Worm (Caenorhabditis elegans) whole organism, mixed stage, embryonic: ENCODE data around the gene W05B10.3.

Experiments used
- bed-3 ChIP-seq: fragments of 200-800 bp; sonication (Bioruptor generic); optimal IDR thresholded peaks from 3 replicates; lab custom pipeline; 2018; ENCODE audit warnings: mild to moderate bottlenecking, missing genetic modification characterization, moderate library complexity, missing compliant biosample characterization
- blmp-1 ChIP-seq: fragments of 150-350 bp; optimal IDR thresholded peaks from 2 replicates; lab custom pipeline; 2014; ENCODE audit warnings: missing biosample characterization, missing genetic modification characterization
- ceh-39 ChIP-seq: fragments of 150-350 bp; optimal IDR thresholded peaks from 2 replicates; lab custom pipeline; 2014; ENCODE audit warnings: missing biosample characterization, missing genetic modification characterization
- ceh-43 ChIP-seq: fragments of 200-800 bp; sonication (Bioruptor generic); optimal IDR thresholded peaks from 2 replicates; lab custom pipeline; 2018; ENCODE audit warnings: mild to moderate bottlenecking, missing genetic modification characterization, moderate library complexity, missing compliant biosample characterization
- ceh-83 ChIP-seq: fragments of 200-800 bp; sonication (Bioruptor generic); optimal IDR thresholded peaks from 2 replicates; lab custom pipeline; 2018; ENCODE audit warnings: mild to moderate bottlenecking, missing genetic modification characterization, missing compliant biosample characterization
- ces-1 ChIP-seq: fragments of 150-350 bp; optimal IDR thresholded peaks from 2 replicates; lab custom pipeline; 2014; ENCODE audit warnings: missing biosample characterization, missing genetic modification reagents, missing genetic modification characterization
- cnd-1 ChIP-seq: fragments of 200-800 bp; sonication (Bioruptor generic); optimal IDR thresholded peaks from 2 replicates; lab custom pipeline; 2018; ENCODE audit warnings: mild to moderate bottlenecking, missing genetic modification characterization, missing compliant biosample characterization
- drap-1 ChIP-seq: fragments of 200-800 bp; sonication (Bioruptor generic); optimal IDR thresholded peaks from 3 replicates; lab custom pipeline; 2018; ENCODE audit warnings: mild to moderate bottlenecking, missing genetic modification characterization, missing compliant biosample characterization
- elt-3 ChIP-seq: fragments of 150-350 bp; optimal IDR thresholded peaks from 2 replicates; lab custom pipeline; 2014; ENCODE audit warnings: missing biosample characterization, missing genetic modification characterization
- flh-1 ChIP-seq: fragments of 200-800 bp; sonication (Bioruptor generic); optimal IDR thresholded peaks from 2 replicates; lab custom pipeline; 2018; ENCODE audit warnings: mild to moderate bottlenecking, missing genetic modification characterization, moderate library complexity, missing compliant biosample characterization
- ham-2 ChIP-seq: fragments of 200-800 bp; sonication (Bioruptor generic); optimal IDR thresholded peaks from 2 replicates; lab custom pipeline; 2018; ENCODE audit warnings: mild to moderate bottlenecking, missing genetic modification characterization, missing compliant biosample characterization
- hlh-1 ChIP-seq: fragments of 150-350 bp; optimal IDR thresholded peaks from 2 replicates; lab custom pipeline; 2014; ENCODE audit warnings: missing biosample characterization, missing genetic modification reagents, missing genetic modification characterization
- lin-13 ChIP-seq: fragments of 150-350 bp; optimal IDR thresholded peaks from 2 replicates; lab custom pipeline; 2014; ENCODE audit warnings: missing biosample characterization, missing genetic modification characterization
- lsy-2 ChIP-seq: fragments of 150-350 bp; optimal IDR thresholded peaks from 2 replicates; lab custom pipeline; 2014; ENCODE audit warnings: missing biosample characterization, missing genetic modification characterization
- mab-5 ChIP-seq: fragments of 150-350 bp; optimal IDR thresholded peaks from 2 replicates; lab custom pipeline; 2014; ENCODE audit warnings: missing biosample characterization, missing genetic modification characterization
- mep-1 ChIP-seq: fragments of 150-350 bp; optimal IDR thresholded peaks from 2 replicates; lab custom pipeline; 2017; ENCODE audit warnings: missing biosample characterization, missing genetic modification reagents, missing genetic modification characterization, inconsistent platforms
- mls-2 ChIP-seq: sonication (generic microtip); optimal IDR thresholded peaks from 2 replicates; lab custom pipeline; 2016; ENCODE audit warnings: mild to moderate bottlenecking, missing genetic modification characterization, moderate library complexity, missing compliant biosample characterization
- nhr-12 ChIP-seq: fragments of 150-350 bp; optimal IDR thresholded peaks from 2 replicates; lab custom pipeline; 2014; ENCODE audit warnings: missing biosample characterization, missing genetic modification characterization
- nhr-2 ChIP-seq: fragments of 150-350 bp; optimal IDR thresholded peaks from 2 replicates; lab custom pipeline; 2014; ENCODE audit warnings: missing biosample characterization, missing genetic modification characterization
- nhr-237 ChIP-seq: fragments of 150-350 bp; optimal IDR thresholded peaks from 2 replicates; lab custom pipeline; 2014; ENCODE audit warnings: missing biosample characterization, missing genetic modification characterization
- nhr-28 ChIP-seq: fragments of 150-350 bp; optimal IDR thresholded peaks from 2 replicates; lab custom pipeline; 2014; ENCODE audit warnings: missing biosample characterization, missing genetic modification characterization
- pha-4 ChIP-seq: fragments of 150-350 bp; optimal IDR thresholded peaks from 2 replicates; lab custom pipeline; 2018; ENCODE audit warnings: missing biosample characterization, missing genetic modification reagents, missing genetic modification characterization
- sem-2 ChIP-seq: fragments of 200-800 bp; sonication (Bioruptor generic); optimal IDR thresholded peaks from 2 replicates; lab custom pipeline; 2018; ENCODE audit warnings: mild to moderate bottlenecking, missing genetic modification characterization, missing compliant biosample characterization
- snpc-4 ChIP-seq: fragments of 150-350 bp; optimal IDR thresholded peaks from 2 replicates; lab custom pipeline; 2014; ENCODE audit warnings: missing biosample characterization, missing genetic modification characterization
- sptf-1 ChIP-seq: sonication (generic microtip); optimal IDR thresholded peaks from 2 replicates; lab custom pipeline; 2017; ENCODE audit warnings: mild to moderate bottlenecking, missing genetic modification characterization, moderate library complexity, missing compliant biosample characterization
- tbx-8 ChIP-seq: fragments of 200-800 bp; sonication (Bioruptor generic); optimal IDR thresholded peaks from 2 replicates; lab custom pipeline; 2018; ENCODE audit warnings: mild to moderate bottlenecking, missing genetic modification characterization, moderate library complexity, missing compliant biosample characterization
- unc-120 ChIP-seq: sonication (generic microtip); optimal IDR thresholded peaks from 2 replicates; lab custom pipeline; 2017; ENCODE audit warnings: missing genetic modification characterization, missing compliant biosample characterization; ENCODE audit not compliant: poor library complexity, severe bottlenecking
- unc-39 ChIP-seq: fragments of 150-350 bp; optimal IDR thresholded peaks from 2 replicates; lab custom pipeline; 2014; ENCODE audit warnings: missing biosample characterization, missing genetic modification characterization
- unc-62 ChIP-seq: fragments of 150-350 bp; optimal IDR thresholded peaks from 2 replicates; lab custom pipeline; 2014; ENCODE audit warnings: missing biosample characterization, missing genetic modification reagents, missing genetic modification characterization
- zip-8 ChIP-seq: fragments of 150-350 bp; optimal IDR thresholded peaks from 2 replicates; lab custom pipeline; 2014; ENCODE audit warnings: missing biosample characterization, missing genetic modification characterization
- ztf-11 ChIP-seq: fragments of 150-350 bp; optimal IDR thresholded peaks from 2 replicates; lab custom pipeline; 2014; ENCODE audit warnings: missing biosample characterization, missing genetic modification characterization

Gene W05B10.3

DNA sequence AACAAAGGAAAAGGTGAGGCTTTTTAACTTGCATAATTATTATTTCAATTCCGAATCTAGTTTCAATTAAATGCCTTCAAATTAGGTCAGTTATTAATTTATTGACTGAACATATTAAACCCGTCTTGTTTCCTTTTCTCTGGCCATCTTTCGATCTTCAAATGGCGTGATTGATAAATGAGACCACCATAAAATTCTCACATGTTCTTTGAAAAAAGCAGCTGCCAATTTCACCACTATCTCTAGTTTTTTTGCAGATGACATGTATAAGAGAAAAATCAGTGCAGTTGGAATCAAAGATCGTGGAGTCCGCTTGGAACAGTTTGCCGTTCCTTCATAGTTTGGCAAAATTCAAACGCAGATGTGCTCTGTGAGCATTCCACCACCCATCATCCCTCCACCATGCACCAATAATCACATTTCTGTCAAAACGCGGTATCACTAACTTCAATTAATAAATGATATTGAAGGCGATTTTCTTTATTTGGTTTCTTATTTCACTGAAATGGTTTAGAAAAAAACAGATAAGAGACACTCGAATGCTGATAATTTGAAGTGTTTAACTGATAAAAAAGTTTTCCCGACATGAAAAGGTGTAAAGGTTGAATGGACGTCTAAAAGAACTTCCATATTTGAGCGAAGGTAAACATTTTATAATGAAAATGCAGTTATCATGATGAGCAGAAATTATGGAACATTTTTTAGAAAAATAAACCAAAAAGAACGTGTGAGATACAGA is 23.6 kb downstream of the W05B10.3 start:
- TF ChIP-seq zip-8 (tag; lab: Kevin White, UChicago) (no peak), elt-3 (tag; lab: Kevin White, UChicago) (no peak), unc-39 (tag; lab: Kevin White, UChicago) (no peak), drap-1 (GFP tag; lab: Kevin White, UChicago) (no peak), sem-2 (GFP tag; lab: Kevin White, UChicago) (no peak), mls-2 (tag; lab: Kevin White, UChicago) (no peak), bed-3 (GFP tag; lab: Kevin White, UChicago) (no peak), ceh-83 (GFP tag; lab: Kevin White, UChicago) (no peak), ces-1 (no peak), flh-1 (GFP tag; lab: Kevin White, UChicago) (no peak), ztf-11 (tag; lab: Kevin White, UChicago) (no peak), lsy-2 (tag; lab: Kevin White, UChicago) (no peak), mab-5 (tag; lab: Kevin White, UChicago) (no peak), blmp-1 (tag; lab: Kevin White, UChicago) (no peak), hlh-1 (no peak), sptf-1 (tag; lab: Kevin White, UChicago) (no peak), pha-4 (tag; lab: Kevin White, UChicago) (no peak), nhr-28 (tag; lab: Kevin White, UChicago) (no peak), ham-2 (GFP tag; lab: Kevin White, UChicago) (no peak)

DNA sequence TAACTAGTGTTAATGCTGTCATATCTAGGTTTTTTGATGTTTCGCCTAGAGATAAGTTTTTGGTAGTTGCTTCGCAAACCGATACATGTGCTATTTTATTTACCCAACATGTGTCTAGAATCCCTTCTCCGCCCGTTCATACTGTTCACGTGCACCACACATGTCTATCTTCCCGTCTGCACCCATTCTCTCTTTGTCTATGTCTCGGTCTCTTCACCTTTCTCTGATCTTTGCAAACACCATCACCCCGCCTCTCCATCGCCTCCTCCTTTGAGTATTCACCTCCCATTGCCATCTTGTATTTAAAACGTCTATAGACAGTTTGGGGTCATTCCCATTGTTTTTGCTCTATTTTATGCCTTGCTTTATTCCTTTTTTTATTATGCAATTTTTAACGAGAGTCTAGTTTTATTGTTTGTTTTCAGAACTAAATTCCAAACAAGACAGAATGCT is 24.3 kb downstream of the W05B10.3 start, which contains the start of gene F56H9.2:
Gene F56H9.2, plus strand, starts transcription at position 426 of the 453 bp plus-strand sequence.
- TF ChIP-seq nhr-2 (tag; lab: Kevin White, UChicago) (peak; percentile 55), lsy-2 (tag; lab: Kevin White, UChicago) (peak; percentile 18), mls-2 (tag; lab: Kevin White, UChicago) (no peak), mep-1 (tag; lab: Kevin White, UChicago) (peak; percentile 4), ceh-39 (tag; lab: Kevin White, UChicago) (peak; percentile 17), ztf-11 (tag; lab: Kevin White, UChicago) (no peak), elt-3 (tag; lab: Kevin White, UChicago) (peak; percentile 61), unc-62 (peak; percentile 25), pha-4 (tag; lab: Kevin White, UChicago) (peak; percentile 71)

DNA sequence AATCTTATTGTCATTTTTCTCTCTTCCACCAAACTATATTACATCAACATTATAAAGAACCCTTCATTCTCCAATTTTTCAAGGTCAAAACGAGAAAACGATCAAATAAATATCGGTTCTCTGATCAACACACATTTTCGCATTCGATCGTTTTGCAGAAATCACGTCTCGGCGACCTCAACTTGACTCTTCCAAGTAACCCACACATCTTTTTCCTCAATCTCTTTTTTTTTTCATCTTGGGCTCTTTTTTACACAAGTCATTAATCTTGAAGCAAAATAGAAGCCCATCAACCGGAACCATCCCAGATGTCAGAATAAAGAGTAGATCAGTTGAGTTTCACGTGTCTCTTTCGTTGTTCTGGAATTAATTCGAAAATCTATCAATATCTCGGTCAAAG is 25.3 kb downstream of the W05B10.3 start:
- no peak for TF ChIP-seq unc-120
- TF ChIP-seq nhr-28 (tag; lab: Kevin White, UChicago): no peak
- TF ChIP-seq tbx-8 (GFP tag; lab: Kevin White, UChicago): no peak
- TF ChIP-seq zip-8 (tag; lab: Kevin White, UChicago): no peak
- no peak for TF ChIP-seq lsy-2 (tag; lab: Kevin White, UChicago)
- no peak for TF ChIP-seq sptf-1 (tag; lab: Kevin White, UChicago)
- no peak for TF ChIP-seq ztf-11 (tag; lab: Kevin White, UChicago)
- no peak for TF ChIP-seq ham-2 (GFP tag; lab: Kevin White, UChicago)
- no peak for TF ChIP-seq bed-3 (GFP tag; lab: Kevin White, UChicago)
- no peak for TF ChIP-seq ceh-83 (GFP tag; lab: Kevin White, UChicago)
- no peak for TF ChIP-seq ceh-43
- no peak for TF ChIP-seq drap-1 (GFP tag; lab: Kevin White, UChicago)
- no peak for TF ChIP-seq pha-4 (tag; lab: Kevin White, UChicago)
- TF ChIP-seq blmp-1 (tag; lab: Kevin White, UChicago): no peak
- no peak for TF ChIP-seq snpc-4 (tag; lab: Kevin White, UChicago)

DNA sequence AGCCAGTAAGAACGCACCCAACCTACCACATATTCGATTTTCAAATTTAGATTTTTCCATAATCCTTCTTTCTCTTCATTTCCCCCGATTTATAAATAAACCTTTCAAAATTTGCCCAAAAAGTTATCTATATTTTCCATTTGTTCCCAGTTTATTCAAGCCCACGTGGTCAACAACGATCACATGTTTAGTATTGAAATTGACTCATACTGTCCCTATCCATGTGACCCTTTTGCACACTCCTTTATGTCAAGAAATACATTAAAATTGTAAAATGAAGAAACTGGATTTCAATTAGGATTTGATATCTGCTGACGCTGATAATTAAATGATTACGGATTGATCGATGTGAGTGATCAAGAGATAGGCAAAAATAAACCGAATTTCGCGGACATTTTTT is 26.3 kb downstream of the W05B10.3 start:
- no peak for TF ChIP-seq lin-13 (tag; lab: Kevin White, UChicago)
- no peak for TF ChIP-seq ham-2 (GFP tag; lab: Kevin White, UChicago)
- TF ChIP-seq drap-1 (GFP tag; lab: Kevin White, UChicago): no peak
- TF ChIP-seq unc-120: no peak
- TF ChIP-seq nhr-12 (tag; lab: Kevin White, UChicago): no peak
- TF ChIP-seq nhr-237: no peak
- TF ChIP-seq nhr-28 (tag; lab: Kevin White, UChicago): no peak
- TF ChIP-seq cnd-1 (tag; lab: Kevin White, UChicago): no peak
- TF ChIP-seq nhr-2 (tag; lab: Kevin White, UChicago): no peak
- no peak for TF ChIP-seq ceh-83 (GFP tag; lab: Kevin White, UChicago)
- TF ChIP-seq ceh-39 (tag; lab: Kevin White, UChicago): no peak
- no peak for TF ChIP-seq unc-39 (tag; lab: Kevin White, UChicago)
- TF ChIP-seq mep-1 (tag; lab: Kevin White, UChicago): no peak
- no peak for TF ChIP-seq elt-3 (tag; lab: Kevin White, UChicago)
- TF ChIP-seq lsy-2 (tag; lab: Kevin White, UChicago): no peak
- TF ChIP-seq blmp-1 (tag; lab: Kevin White, UChicago): no peak
- no peak for TF ChIP-seq sem-2 (GFP tag; lab: Kevin White, UChicago)
- no peak for TF ChIP-seq ceh-43
- no peak for TF ChIP-seq unc-62
- no peak for TF ChIP-seq bed-3 (GFP tag; lab: Kevin White, UChicago)
- TF ChIP-seq, all 35 proteins: peak for 0
